Fruit fly (Drosophila melanogaster) whole organism, embryonic: ENCODE data around the gene CG13634.
A peak's percentile ranks its signal among the peaks of the same experiment; 100 is the strongest.

Source experiments
- Awh ChIP-seq: fragments of 200-800 bp; sonication (Bioruptor generic); IDR thresholded peaks from 2 replicates; pipeline ENCODE4, ENCODE4 v1.3.6; 2022; ENCODE audit warnings: missing biosample characterization, missing genetic modification characterization
- CG10431 ChIP-seq: fragments of 200-800 bp; sonication (Bioruptor generic); optimal IDR thresholded peaks from 3 replicates; lab custom pipeline; 2018; ENCODE audit warnings: missing biosample characterization, mild to moderate bottlenecking, missing genetic modification characterization
- CG11695 ChIP-seq: fragments of 200-800 bp; sonication (Bioruptor generic); IDR thresholded peaks from 3 replicates; pipeline ENCODE4 v1.3.6; 2022; ENCODE audit warnings: missing biosample characterization, missing genetic modification characterization
- CG12071 ChIP-seq: fragments of 200-800 bp; sonication (Bioruptor generic); optimal IDR thresholded peaks from 3 replicates; lab custom pipeline; 2018; ENCODE audit warnings: missing biosample characterization, mild to moderate bottlenecking, missing genetic modification characterization
- CG12104 ChIP-seq: fragments of 200-800 bp; sonication (Bioruptor generic); optimal IDR thresholded peaks from 3 replicates; lab custom pipeline; 2016; ENCODE audit warnings: missing biosample characterization, missing genetic modification characterization
- CG1233 ChIP-seq: fragments of 200-800 bp; sonication (Bioruptor generic); optimal IDR thresholded peaks from 4 replicates; lab custom pipeline; 2018; ENCODE audit warnings: missing biosample characterization, mild to moderate bottlenecking, missing genetic modification characterization
- CG12769 ChIP-seq: fragments of 200-800 bp; sonication (Bioruptor generic); optimal IDR thresholded peaks from 2 replicates; lab custom pipeline; 2019; ENCODE audit warnings: missing biosample characterization, mild to moderate bottlenecking, missing genetic modification characterization, moderate library complexity
- CG13123 ChIP-seq: fragments of 200-800 bp; sonication (Bioruptor generic); optimal IDR thresholded peaks from 2 replicates; lab custom pipeline; 2016; ENCODE audit warnings: missing biosample characterization, missing genetic modification characterization
- CG14965 ChIP-seq: fragments of 200-800 bp; sonication (Bioruptor generic); optimal IDR thresholded peaks from 2 replicates; lab custom pipeline; 2016; ENCODE audit warnings: missing biosample characterization, missing genetic modification characterization, borderline replicate concordance
- CG15479 ChIP-seq: fragments of 200-800 bp; sonication (Bioruptor generic); optimal IDR thresholded peaks from 3 replicates; lab custom pipeline; 2019; ENCODE audit warnings: missing biosample characterization, mild to moderate bottlenecking, missing genetic modification characterization, moderate library complexity
- CG1647 ChIP-seq: fragments of 200-800 bp; sonication (Bioruptor generic); optimal IDR thresholded peaks from 3 replicates; lab custom pipeline; 2016; ENCODE audit warnings: missing biosample characterization, missing genetic modification characterization
- CG16779 ChIP-seq: fragments of 200-800 bp; sonication (Bioruptor generic); IDR thresholded peaks from 2 replicates; pipeline ENCODE4 v1.3.6; 2022; ENCODE audit warnings: missing biosample characterization, missing genetic modification characterization
- CG16813 ChIP-seq: fragments of 200-800 bp; sonication (Bioruptor generic); IDR thresholded peaks from 3 replicates; pipeline ENCODE4 v1.3.6; 2022; ENCODE audit warnings: missing biosample characterization, missing genetic modification characterization; ENCODE audit not compliant: partially characterized antibody
- CG18599 ChIP-seq: fragments of 200-800 bp; sonication (Bioruptor generic); optimal IDR thresholded peaks from 3 replicates; lab custom pipeline; 2017; ENCODE audit warnings: missing biosample characterization, missing genetic modification characterization, mild to moderate bottlenecking, moderate library complexity, missing genetic modification reagents
- CG2712 ChIP-seq: fragments of 200-800 bp; optimal IDR thresholded peaks from 3 replicates; lab custom pipeline; 2019; ENCODE audit warnings: missing biosample characterization, mild to moderate bottlenecking, missing genetic modification characterization, moderate library complexity
- CG6272 ChIP-seq: fragments of 200-800 bp; sonication (Bioruptor generic); IDR thresholded peaks from 2 replicates; pipeline ENCODE4 v1.3.6; 2022; ENCODE audit warnings: missing biosample characterization, missing genetic modification characterization
- CG8924 ChIP-seq: fragments of 200-800 bp; optimal IDR thresholded peaks from 3 replicates; lab custom pipeline; 2019; ENCODE audit warnings: missing biosample characterization, mild to moderate bottlenecking, missing genetic modification characterization, moderate library complexity
- CG9876 ChIP-seq: fragments of 200-800 bp; sonication (Bioruptor generic); optimal IDR thresholded peaks from 2 replicates; lab custom pipeline; 2016; ENCODE audit warnings: missing biosample characterization, missing genetic modification characterization
- D19A ChIP-seq: fragments of 200-800 bp; optimal IDR thresholded peaks from 3 replicates; lab custom pipeline; 2019; ENCODE audit warnings: missing biosample characterization, mild to moderate bottlenecking, missing genetic modification characterization, moderate library complexity
- E2f2 ChIP-seq: fragments of 200-800 bp; sonication (Bioruptor generic); IDR thresholded peaks from 2 replicates; pipeline ENCODE4 v1.3.6; 2022; ENCODE audit warnings: missing biosample characterization, missing genetic modification characterization
- ERR ChIP-seq: fragments of 200-800 bp; sonication (Bioruptor generic); optimal IDR thresholded peaks from 2 replicates; lab custom pipeline; 2016; ENCODE audit warnings: missing biosample characterization, missing genetic modification characterization
- Ets97D ChIP-seq: fragments of 200-800 bp; sonication (Bioruptor generic); optimal IDR thresholded peaks from 3 replicates; lab custom pipeline; 2016; ENCODE audit warnings: missing biosample characterization, missing genetic modification characterization
- Hey ChIP-seq: fragments of 200-800 bp; sonication (Bioruptor generic); optimal IDR thresholded peaks from 3 replicates; lab custom pipeline; 2018; ENCODE audit warnings: missing biosample characterization, mild to moderate bottlenecking, missing genetic modification characterization
- MESR4 ChIP-seq: fragments of 200-800 bp; sonication (Bioruptor generic); optimal IDR thresholded peaks from 2 replicates; lab custom pipeline; 2018; ENCODE audit warnings: missing biosample characterization, mild to moderate bottlenecking, missing genetic modification characterization, moderate library complexity
- Max ChIP-seq: fragments of 200-800 bp; sonication (Bioruptor generic); optimal IDR thresholded peaks from 2 replicates; lab custom pipeline; 2016; ENCODE audit warnings: missing biosample characterization, mild to moderate bottlenecking, missing genetic modification characterization
- Nf-YA ChIP-seq: fragments of 200-800 bp; sonication (Bioruptor generic); IDR thresholded peaks from 2 replicates; pipeline ENCODE4 v1.3.6; 2022; ENCODE audit warnings: missing biosample characterization, missing genetic modification characterization
- Ravus ChIP-seq: fragments of 200-800 bp; sonication (Bioruptor generic); IDR thresholded peaks from 2 replicates; pipeline ENCODE4 v1.3.6; 2022; ENCODE audit warnings: missing biosample characterization, missing genetic modification characterization
- Six4 ChIP-seq: fragments of 200-800 bp; sonication (Bioruptor generic); optimal IDR thresholded peaks from 2 replicates; lab custom pipeline; 2016; ENCODE audit warnings: missing biosample characterization, missing genetic modification characterization
- ara ChIP-seq: fragments of 200-800 bp; sonication (Bioruptor generic); IDR thresholded peaks from 2 replicates; pipeline ENCODE4 v1.3.6; 2022; ENCODE audit warnings: missing biosample characterization, missing genetic modification characterization
- croc ChIP-seq: fragments of 200-800 bp; sonication (Bioruptor generic); conservative IDR thresholded peaks from 3 replicates; pipeline ENCODE4 v1.3.6; 2022; ENCODE audit warnings: missing biosample characterization, missing genetic modification characterization
- ems ChIP-seq: fragments of 200-800 bp; sonication (Bioruptor generic); optimal IDR thresholded peaks from 3 replicates; lab custom pipeline; 2016; ENCODE audit warnings: missing biosample characterization, missing genetic modification characterization
- fd96Cb ChIP-seq: fragments of 200-800 bp; sonication (Bioruptor generic); optimal IDR thresholded peaks from 2 replicates; lab custom pipeline; 2018; ENCODE audit warnings: missing biosample characterization, mild to moderate bottlenecking, missing genetic modification characterization, moderate library complexity
- grau ChIP-seq: fragments of 200-800 bp; optimal IDR thresholded peaks from 3 replicates; lab custom pipeline; 2019; ENCODE audit warnings: missing biosample characterization, mild to moderate bottlenecking, missing genetic modification characterization, moderate library complexity
- mirr ChIP-seq: fragments of 200-800 bp; sonication (Bioruptor generic); optimal IDR thresholded peaks from 3 replicates; lab custom pipeline; 2018; ENCODE audit warnings: missing biosample characterization, mild to moderate bottlenecking, missing genetic modification characterization
- nerfin-1 ChIP-seq: fragments of 200-800 bp; sonication (Bioruptor generic); optimal IDR thresholded peaks from 3 replicates; lab custom pipeline; 2019; ENCODE audit warnings: missing biosample characterization, mild to moderate bottlenecking, missing genetic modification characterization, moderate library complexity
- otp ChIP-seq: fragments of 200-800 bp; sonication (Bioruptor generic); IDR thresholded peaks from 3 replicates; pipeline ENCODE4, ENCODE4 v1.3.6; 2022; ENCODE audit warnings: missing biosample characterization, missing genetic modification characterization
- toy ChIP-seq: fragments of 200-800 bp; sonication (Bioruptor generic); IDR thresholded peaks from 2 replicates; pipeline ENCODE4 v1.3.6; 2022; ENCODE audit warnings: missing biosample characterization, missing genetic modification characterization
- zfh2 ChIP-seq: fragments of 200-800 bp; sonication (Bioruptor generic); optimal IDR thresholded peaks from 2 replicates; lab custom pipeline; 2016; ENCODE audit warnings: missing biosample characterization, missing genetic modification characterization

Gene CG13634

dm6 chr3R:24828234-24828633 lies 38.3 kb upstream of the CG13634 start, which contains the start of gene RabX4 (continued):
- no peak for TF ChIP-seq Ets97D (GFP tag; lab: Kevin White, UChicago)
- no peak for TF ChIP-seq Awh (GFP tag; lab: Robert Waterston, UW)
- no peak for TF ChIP-seq Six4
- no peak for TF ChIP-seq CG9876 (GFP tag; lab: Kevin White, UChicago)
- no peak for TF ChIP-seq zfh2 (GFP tag; lab: Kevin White, UChicago)
- TF ChIP-seq croc (GFP tag; lab: Robert Waterston, UW), result no peak
- TF ChIP-seq CG12769, result no peak
- TF ChIP-seq mirr (GFP tag; lab: Kevin White, UChicago), result no peak
- TF ChIP-seq CG14965 (GFP tag; lab: Kevin White, UChicago), result no peak
- peak; percentile 1 for TF ChIP-seq MESR4 (GFP tag; lab: Kevin White, UChicago)
- TF ChIP-seq ERR (GFP tag; lab: Kevin White, UChicago), result no peak
- no peak for TF ChIP-seq toy (GFP tag; lab: Robert Waterston, UW)
- TF ChIP-seq CG16813 (GFP tag; lab: Robert Waterston, UW), result no peak
- peak; percentile 6; the same call in 1 of the 3 replicates for TF ChIP-seq CG11695
- TF ChIP-seq CG2712 (tag; lab: Kevin White, UChicago), result no peak
- TF ChIP-seq nerfin-1 (tag; lab: Kevin White, UChicago), result peak; percentile 30
- TF ChIP-seq CG1647 (GFP tag; lab: Kevin White, UChicago), result no peak
- peak; percentile 59 for TF ChIP-seq E2f2 (GFP tag; lab: Robert Waterston, UW)
- TF ChIP-seq Ravus (GFP tag; lab: Robert Waterston, UW), result no peak
- no peak for TF ChIP-seq CG16779 (GFP tag; lab: Robert Waterston, UW)
- TF ChIP-seq CG13123, result no peak

DNA sequence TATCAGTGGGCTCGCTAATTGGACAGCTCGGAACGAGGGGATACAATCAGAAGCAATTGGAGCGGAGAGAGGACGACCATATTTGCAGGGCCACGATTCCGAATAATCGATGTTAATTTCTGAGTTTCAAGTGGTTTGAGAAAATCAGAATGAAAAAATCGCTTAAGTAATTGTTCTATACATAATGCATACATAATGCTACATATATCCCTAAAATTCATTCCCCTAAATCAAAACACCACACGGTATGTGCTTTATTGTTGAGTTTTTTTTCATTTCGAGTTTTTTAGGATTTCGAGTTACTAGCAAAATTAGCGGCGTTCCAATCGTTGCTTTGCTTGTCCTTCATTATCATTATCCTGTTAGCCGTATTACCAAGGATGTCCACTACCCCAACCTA lies 35.6 kb upstream of the CG13634 start, which contains the start of gene niki:
niki (minus strand) TSS at position 101 of the 400 bp plus-strand sequence.
- TF ChIP-seq D19A (tag; lab: Kevin White, UChicago) (no peak), CG12104 (GFP tag; lab: Kevin White, UChicago) (no peak), ems (GFP tag; lab: Kevin White, UChicago) (no peak), CG15479 (GFP tag; lab: Kevin White, UChicago) (no peak), ara (GFP tag; lab: Robert Waterston, UW) (no peak), fd96Cb (tag; lab: Kevin White, UChicago) (no peak), otp (GFP tag; lab: Robert Waterston, UW) (no peak)

DNA sequence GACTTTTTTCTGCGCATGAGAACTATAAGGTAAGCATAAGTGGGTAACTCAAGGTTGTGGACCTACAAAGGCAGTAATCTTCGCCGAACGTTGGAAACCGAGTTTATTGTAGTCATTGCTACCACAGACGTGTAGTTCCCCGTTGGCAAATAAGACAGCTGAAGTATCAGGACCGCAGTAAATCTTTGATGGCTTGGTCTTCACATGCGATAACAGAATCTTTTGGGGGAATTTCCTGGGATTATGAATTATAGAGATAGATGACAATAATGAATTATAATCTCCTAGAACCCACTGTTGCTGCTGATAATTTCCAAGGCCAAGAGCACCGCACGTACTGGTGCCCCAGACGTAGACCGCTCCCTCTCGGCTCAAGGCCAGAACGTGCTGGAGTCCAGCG lies 33.1 kb upstream of the CG13634 start:
- TF ChIP-seq CG12071 (no peak), grau (tag; lab: Kevin White, UChicago) (no peak), Hey (tag; lab: Kevin White, UChicago) (no peak), CG6272 (GFP tag; lab: Robert Waterston, UW) (no peak), CG8924 (tag; lab: Kevin White, UChicago) (no peak), CG10431 (GFP tag; lab: Kevin White, UChicago) (no peak), CG18599 (no peak), Nf-YA (GFP tag; lab: Robert Waterston, UW) (no peak), CG1233 (GFP tag; lab: Kevin White, UChicago) (no peak), Max (GFP tag; lab: Kevin White, UChicago) (no peak)
- TF ChIP-seq, all 482 proteins: peak for 0
